Worm (Caenorhabditis elegans): ENCODE data around the gene hlh-11.

Gene hlh-11

ce11 chrIII:9664484-9665221 lies 45.1 kb downstream of the hlh-11 start:
- no peak for TF ChIP-seq sox-4 (tag; optimal IDR thresholded peaks at IDR 0.05)
- peak; percentile 13 for TF ChIP-seq odd-2 (tag; optimal IDR thresholded peaks at IDR 0.05)
- TF ChIP-seq unc-42 (tag; optimal IDR thresholded peaks at IDR 0.05), result peak; percentile 46
- TF ChIP-seq lin-11 (tag; optimal IDR thresholded peaks at IDR 0.05), result no peak

DNA sequence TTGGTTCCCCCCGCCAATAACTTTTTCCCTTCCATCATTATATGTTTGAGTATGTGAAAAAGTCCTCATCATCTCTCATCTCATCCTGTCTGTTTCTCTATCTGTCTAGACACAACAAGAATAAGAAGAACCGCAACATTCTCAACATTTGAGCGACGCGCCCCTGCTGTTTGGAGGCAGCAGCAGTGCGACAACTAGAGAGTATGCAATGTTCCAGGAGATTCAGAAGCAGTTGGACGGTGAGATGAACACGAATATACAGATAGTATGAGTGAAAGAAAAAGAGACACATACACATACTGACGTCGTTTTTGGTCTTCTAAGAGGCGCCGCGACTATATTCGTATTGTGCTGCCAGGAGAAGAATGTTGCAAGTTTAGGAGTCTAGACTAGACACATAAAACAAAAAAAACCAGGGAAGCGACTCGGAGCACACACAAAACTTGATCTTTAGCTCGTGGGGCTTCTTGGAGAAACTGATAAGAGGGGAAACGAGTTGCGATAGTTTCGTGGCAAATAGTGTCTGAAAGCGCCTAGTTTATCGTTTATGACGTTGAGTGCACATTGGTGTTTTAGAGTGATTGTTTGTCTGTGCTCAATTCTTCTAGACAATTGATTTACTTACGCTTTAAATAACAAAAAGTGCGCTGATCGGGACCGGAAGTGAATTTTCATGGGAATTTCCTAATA lies 46.1 kb downstream of the hlh-11 start:
- no peak for TF ChIP-seq ceh-30 (tag; optimal IDR thresholded peaks at IDR 0.05)
- no peak for TF ChIP-seq npax-4 (tag; optimal IDR thresholded peaks at IDR 0.05)
- no peak for TF ChIP-seq ztf-16 (tag; optimal IDR thresholded peaks at IDR 0.05)
- no peak for TF ChIP-seq ceh-2 (tag; optimal IDR thresholded peaks at IDR 0.05)
- TF ChIP-seq ahr-1 (tag; optimal IDR thresholded peaks at IDR 0.05), result no peak
- TF ChIP-seq ets-4 (tag; optimal IDR thresholded peaks at IDR 0.05), result no peak
- TF ChIP-seq nhr-232 (tag; optimal IDR thresholded peaks at IDR 0.05), result no peak
- no peak for TF ChIP-seq pha-2 (tag; optimal IDR thresholded peaks at IDR 0.05)
- no peak for TF ChIP-seq ceh-18 (tag; optimal IDR thresholded peaks at IDR 0.05)
- TF ChIP-seq fkh-10 (GFP tag; optimal IDR thresholded peaks at IDR 0.05), result no peak
- no peak for TF ChIP-seq ceh-9 (tag; optimal IDR thresholded peaks at IDR 0.05)
- TF ChIP-seq unc-3 (GFP tag; conservative IDR thresholded peaks at IDR 0.05), result no peak
- TF ChIP-seq unc-3 (tag; optimal IDR thresholded peaks at IDR 0.05), result no peak
- no peak for TF ChIP-seq ceh-45 (GFP tag; IDR thresholded peaks at IDR 0.05)
- TF ChIP-seq lim-6 (tag; optimal IDR thresholded peaks at IDR 0.05), result no peak
- no peak for TF ChIP-seq madf-2 (tag; optimal IDR thresholded peaks at IDR 0.05)
- TF ChIP-seq hlh-6 (tag; optimal IDR thresholded peaks at IDR 0.05), result no peak
- TF ChIP-seq K09A11.1 (tag; optimal IDR thresholded peaks at IDR 0.05; ENCODE audit: insufficient read depth), result no peak
- TF ChIP-seq ceh-22 (tag; optimal IDR thresholded peaks at IDR 0.05), result no peak
- TF ChIP-seq fax-1 (tag; optimal IDR thresholded peaks at IDR 0.05), result no peak
- TF ChIP-seq C08G9.2 (tag; optimal IDR thresholded peaks at IDR 0.05), result no peak
- TF ChIP-seq eyg-1 (tag; optimal IDR thresholded peaks at IDR 0.05), result no peak
- no peak for TF ChIP-seq F13H6.1 (tag; optimal IDR thresholded peaks at IDR 0.05)
- no peak for TF ChIP-seq ama-1 (optimal IDR thresholded peaks at IDR 0.05)
- no peak for TF ChIP-seq ceh-48 (tag; optimal IDR thresholded peaks at IDR 0.05)
- TF ChIP-seq elt-4 (tag; optimal IDR thresholded peaks at IDR 0.05), result no peak
- no peak for TF ChIP-seq pat-9 (tag; optimal IDR thresholded peaks at IDR 0.05)
- TF ChIP-seq nfya-1 (tag; optimal IDR thresholded peaks at IDR 0.05), result peak; percentile 19
- TF ChIP-seq unc-55 (GFP tag; optimal IDR thresholded peaks at IDR 0.05), result peak; percentile 51
- TF ChIP-seq sox-2 (GFP tag; IDR thresholded peaks at IDR 0.05), result no peak
- TF ChIP-seq ceh-14 (tag; optimal IDR thresholded peaks at IDR 0.05), result no peak
- peak; percentile 15 for TF ChIP-seq elt-2 (tag; optimal IDR thresholded peaks at IDR 0.05)
- peak; percentile 13 for TF ChIP-seq rnt-1 (tag; optimal IDR thresholded peaks at IDR 0.05)
- TF ChIP-seq unc-42 (tag; optimal IDR thresholded peaks at IDR 0.05), result no peak
- no peak for TF ChIP-seq ceh-34 (tag; optimal IDR thresholded peaks at IDR 0.05)

DNA sequence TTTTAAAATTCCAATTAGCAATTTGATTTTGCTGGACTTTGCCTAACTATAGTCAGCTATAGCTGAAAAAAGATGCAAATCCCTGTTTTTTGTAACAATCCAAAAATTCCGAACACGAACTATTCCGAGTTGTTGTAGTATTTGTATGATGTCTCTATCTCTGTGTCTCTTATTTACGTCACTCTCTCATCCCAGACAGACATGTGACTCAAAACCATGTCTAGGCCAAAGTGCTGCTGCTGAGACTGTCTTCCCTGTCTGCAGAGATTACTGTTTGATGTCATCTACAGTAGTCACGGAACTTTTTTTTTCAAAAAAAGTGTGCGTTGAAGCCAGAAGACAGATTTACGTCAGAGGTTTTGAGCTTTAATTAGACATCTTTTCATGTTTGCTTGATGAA lies 46.7 kb downstream of the hlh-11 start:
- TF ChIP-seq F13H6.1 (tag; optimal IDR thresholded peaks at IDR 0.05), result no peak
- no peak for TF ChIP-seq pros-1 (tag; optimal IDR thresholded peaks at IDR 0.05)
- no peak for TF ChIP-seq elt-2 (tag; optimal IDR thresholded peaks at IDR 0.05)
- TF ChIP-seq hlh-30 (tag; optimal IDR thresholded peaks at IDR 0.05; ENCODE audit: insufficient read depth), result peak; percentile 48
- no peak for TF ChIP-seq ceh-9 (tag; optimal IDR thresholded peaks at IDR 0.05)
- no peak for TF ChIP-seq ceh-19 (GFP tag; optimal IDR thresholded peaks at IDR 0.05)
- TF ChIP-seq ceh-18 (tag; optimal IDR thresholded peaks at IDR 0.05), result no peak
- TF ChIP-seq ttx-3 (tag; optimal IDR thresholded peaks at IDR 0.05), result no peak
